Fruit fly (Drosophila melanogaster): Measurements from ENCODE around the gene CG13318.

The CG13318 gene

dm6 chr3R:8744198-8744597, 28.3 kb downstream of the CG13318 start (continued):
- TF ChIP-seq org-1 (GFP tag; optimal IDR thresholded peaks at IDR 0.05) = peak; percentile 36
- TF ChIP-seq CG13775 (GFP tag; optimal IDR thresholded peaks at IDR 0.05) = no peak
- peak; percentile 61 for TF ChIP-seq pnt (GFP tag; optimal IDR thresholded peaks at IDR 0.05)
- peak; percentile 34 for TF ChIP-seq CG18262 (tag; optimal IDR thresholded peaks at IDR 0.05)
- TF ChIP-seq cad (GFP tag; optimal IDR thresholded peaks at IDR 0.05) = no peak
- peak; percentile 61 for TF ChIP-seq CG6689 (GFP tag; IDR thresholded peaks at IDR 0.05)
- peak; percentile 29 for TF ChIP-seq fd3F (GFP tag; optimal IDR thresholded peaks at IDR 0.05)
- peak; percentile 62; the same call in 1 of the 2 replicates for TF ChIP-seq CG32532 (GFP tag; IDR thresholded peaks at IDR 0.05)
- peak; percentile 28; the same call in 1 of the 4 replicates for TF ChIP-seq Gug (GFP tag; IDR thresholded peaks at IDR 0.05)
- no peak for TF ChIP-seq Fer2 (tag; optimal IDR thresholded peaks at IDR 0.05)
- peak; percentile 8 for TF ChIP-seq vfl (GFP tag; optimal IDR thresholded peaks at IDR 0.05)
- peak; percentile 11 for TF ChIP-seq CG8089 (GFP tag; optimal IDR thresholded peaks at IDR 0.05)
- peak; percentile 41 for TF ChIP-seq CG9609 (GFP tag; optimal IDR thresholded peaks at IDR 0.05)
- peak; percentile 7 for TF ChIP-seq CG8924 (tag; optimal IDR thresholded peaks at IDR 0.05)
- TF ChIP-seq danr (GFP tag; IDR thresholded peaks at IDR 0.05) = peak; percentile 8; the same call in 1 of the 2 replicates
- peak; percentile 54 for TF ChIP-seq sisA (GFP tag; IDR thresholded peaks at IDR 0.05)
- no peak for TF ChIP-seq ftz-f1 (GFP tag; optimal IDR thresholded peaks at IDR 0.05)
- TF ChIP-seq CG2712 (tag; optimal IDR thresholded peaks at IDR 0.05) = peak; percentile 59
- TF ChIP-seq CG4707 (GFP tag; optimal IDR thresholded peaks at IDR 0.05) = no peak
- no peak for TF ChIP-seq tll (GFP tag; optimal IDR thresholded peaks at IDR 0.05)
- TF ChIP-seq HLH3B (GFP tag; IDR thresholded peaks at IDR 0.05) = peak; percentile 57; the same call in 1 of the 2 replicates
- TF ChIP-seq row (GFP tag; IDR thresholded peaks at IDR 0.05) = peak; percentile 85
- peak; percentile 42; the same call in 1 of the 2 replicates for TF ChIP-seq sob (GFP tag; IDR thresholded peaks at IDR 0.05)
- TF ChIP-seq CG1603 (tag; optimal IDR thresholded peaks at IDR 0.05) = peak; percentile 44
- TF ChIP-seq CG15011 (GFP tag; optimal IDR thresholded peaks at IDR 0.05) = no peak
- peak; percentile 58 for TF ChIP-seq Sox102F (GFP tag; optimal IDR thresholded peaks at IDR 0.05)
- TF ChIP-seq CG6813 (GFP tag; optimal IDR thresholded peaks at IDR 0.05) = no peak
- TF ChIP-seq CG1602 (GFP tag; optimal IDR thresholded peaks at IDR 0.05) = peak; percentile 41
- peak; percentile 10 for TF ChIP-seq CG9437 (GFP tag; optimal IDR thresholded peaks at IDR 0.05)
- TF ChIP-seq pan (optimal IDR thresholded peaks at IDR 0.05) = no peak
- TF ChIP-seq pan (GFP tag; optimal IDR thresholded peaks at IDR 0.05 in 1 of 2, IDR thresholded peaks at IDR 0.05 in 1 of 2) = peak in 1 of 2 experiments; percentile 48
- no peak for TF ChIP-seq CG12104 (GFP tag; optimal IDR thresholded peaks at IDR 0.05)
- TF ChIP-seq ci (GFP tag; IDR thresholded peaks at IDR 0.05) = peak; percentile 63; the same call in 2 of the 3 replicates
- peak; percentile 29 for TF ChIP-seq CG9817 (tag; optimal IDR thresholded peaks at IDR 0.05)
- peak; percentile 40; the same call in 1 of the 3 replicates for TF ChIP-seq zfh1 (GFP tag; IDR thresholded peaks at IDR 0.05)
- no peak for TF ChIP-seq CG4328 (GFP tag; optimal IDR thresholded peaks at IDR 0.05)
- peak; percentile 52 for TF ChIP-seq CG13424 (tag; optimal IDR thresholded peaks at IDR 0.05)
- no peak for TF ChIP-seq Bgb (GFP tag; IDR thresholded peaks at IDR 0.05; ENCODE audit: partially characterized antibody)
- TF ChIP-seq gce (GFP tag; IDR thresholded peaks at IDR 0.05) = 0 out of 3 replicates have a peak, but pooled peaks have one; percentile 14
- no peak for TF ChIP-seq Camta (GFP tag; optimal IDR thresholded peaks at IDR 0.05)
- TF ChIP-seq Oaz (GFP tag; IDR thresholded peaks at IDR 0.05) = no peak
- no peak for TF ChIP-seq CG4617 (GFP tag; optimal IDR thresholded peaks at IDR 0.05; ENCODE audit: borderline replicate concordance)
- peak; percentile 23; the same call in 1 of the 2 replicates for TF ChIP-seq CG9215 (GFP tag; IDR thresholded peaks at IDR 0.05)
- peak; percentile 4 for TF ChIP-seq shn (GFP tag; optimal IDR thresholded peaks at IDR 0.05)
- peak; percentile 39; the same call in 1 of the 2 replicates for TF ChIP-seq CG32767 (GFP tag; IDR thresholded peaks at IDR 0.05)
- 0 out of 2 replicates have a peak, but pooled peaks have one; percentile 44 for TF ChIP-seq CG32772 (GFP tag; IDR thresholded peaks at IDR 0.05)
- TF ChIP-seq HLH54F (GFP tag; optimal IDR thresholded peaks at IDR 0.05) = peak; percentile 23
- no peak for TF ChIP-seq CG3838 (GFP tag; optimal IDR thresholded peaks at IDR 0.05)
- peak; percentile 35 for TF ChIP-seq Mad (GFP tag; optimal IDR thresholded peaks at IDR 0.05)
- 0 out of 2 replicates have a peak, but pooled peaks have one; percentile 20 for TF ChIP-seq wdn (GFP tag; IDR thresholded peaks at IDR 0.05)
- peak; percentile 19; the same call in 1 of the 2 replicates for TF ChIP-seq crol (GFP tag; IDR thresholded peaks at IDR 0.05)

Data from whole organism, embryonic.